Worm (Caenorhabditis elegans): Measurements from ENCODE around the gene B0024.15.
A peak's percentile ranks its signal among the peaks of the same experiment; 100 is the strongest.

The B0024.15 gene

DNA sequence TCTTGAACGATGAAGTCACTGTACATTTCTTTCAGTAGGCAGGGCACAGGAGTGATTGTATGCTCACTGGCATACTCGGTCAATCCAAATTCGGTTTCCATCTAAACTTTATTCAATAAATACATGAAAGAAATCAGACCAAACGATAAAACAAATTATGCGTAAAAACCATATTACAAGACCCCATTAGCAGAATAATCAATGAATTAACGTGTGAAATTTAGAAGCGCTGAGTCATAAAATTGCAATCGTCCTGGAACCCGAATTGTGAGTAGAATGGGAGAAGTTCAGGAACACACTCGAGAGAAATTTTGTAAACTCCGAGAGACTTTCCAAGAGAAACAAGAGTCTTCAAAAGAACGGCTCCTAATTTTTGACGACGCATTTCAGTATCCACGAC, 29.6 kb downstream of the B0024.15 start, which contains the start of gene B0024.11:
Gene B0024.11, minus strand, starts transcription at position 101 of the 400 bp plus-strand sequence.
- no peak for TF ChIP-seq efl-1 (optimal IDR thresholded peaks at IDR 0.05)
- peak in 1 of 2 experiments; percentile 70 for TF ChIP-seq efl-1 (GFP tag; optimal IDR thresholded peaks at IDR 0.05 in 1 of 2)
- TF ChIP-seq fkh-8 (tag; optimal IDR thresholded peaks at IDR 0.05), result no peak

DNA sequence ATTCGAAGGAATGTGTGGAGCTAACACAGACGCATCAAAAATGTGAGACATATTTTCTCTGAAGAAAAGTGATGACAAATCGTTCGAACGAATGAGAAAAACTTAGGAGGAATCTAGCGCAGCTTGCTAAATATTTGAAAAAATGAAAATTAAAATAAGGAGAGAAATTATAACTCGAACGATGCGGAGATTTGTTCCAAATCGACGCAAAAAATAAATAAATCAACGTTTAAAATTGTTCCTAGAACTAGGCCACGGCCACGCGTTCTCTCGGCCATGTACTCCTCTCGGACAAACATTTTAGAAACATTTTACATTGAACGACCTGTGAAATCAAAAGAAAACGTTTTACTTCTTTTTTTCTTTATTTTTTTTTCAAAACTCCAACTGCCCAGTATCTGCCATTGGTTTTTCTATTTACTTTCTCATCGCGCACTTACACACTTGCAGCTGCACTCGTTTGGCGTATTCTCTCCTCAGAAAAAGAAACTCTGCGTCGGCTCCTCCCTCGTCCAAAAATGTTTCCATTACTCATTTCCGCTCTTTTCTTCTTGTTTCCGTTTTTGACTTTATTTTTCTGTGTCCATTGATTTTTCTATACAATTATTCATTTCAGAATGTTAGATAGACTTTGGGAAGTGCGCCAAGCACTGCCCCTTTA, 30.4 kb downstream of the B0024.15 start, which contains the start of the genes gna-1 and B0024.13:
Gene gna-1, minus strand, starts transcription at position 51 of the 661 bp plus-strand sequence.
Gene B0024.13, plus strand, starts transcription at position 611 of the 661 bp plus-strand sequence.
- no peak for TF ChIP-seq vab-15 (tag; optimal IDR thresholded peaks at IDR 0.05)
- TF ChIP-seq mef-2 (tag; optimal IDR thresholded peaks at IDR 0.05), result no peak
- TF ChIP-seq elt-3 (tag; optimal IDR thresholded peaks at IDR 0.05), result no peak
- peak; percentile 5 for TF ChIP-seq snpc-4 (tag; optimal IDR thresholded peaks at IDR 0.05)
- TF ChIP-seq nhr-71 (tag; optimal IDR thresholded peaks at IDR 0.05), result peak; percentile 85
- peak; percentile 50 to 59 for TF ChIP-seq lin-35 (GFP tag; optimal IDR thresholded peaks at IDR 0.05)
- no peak for TF ChIP-seq nhr-237 (tag; optimal IDR thresholded peaks at IDR 0.05)
- TF ChIP-seq C04F5.9 (tag; optimal IDR thresholded peaks at IDR 0.05), result peak; percentile 64
- TF ChIP-seq nhr-20 (tag; optimal IDR thresholded peaks at IDR 0.05), result peak; percentile 81
- peak; percentile 37 to 62 (median 58) for TF ChIP-seq dpl-1 (GFP tag; optimal IDR thresholded peaks at IDR 0.05)
- TF ChIP-seq zag-1 (tag; optimal IDR thresholded peaks at IDR 0.05), result no peak
- TF ChIP-seq lin-14 (GFP tag; optimal IDR thresholded peaks at IDR 0.05), result peak; percentile 84
- TF ChIP-seq aha-1 (tag; optimal IDR thresholded peaks at IDR 0.05), result no peak
- TF ChIP-seq rnt-1 (tag; optimal IDR thresholded peaks at IDR 0.05), result peak; percentile 97
- TF ChIP-seq xbp-1 (tag; optimal IDR thresholded peaks at IDR 0.05), result peak; percentile 78
- TF ChIP-seq nhr-77 (tag; optimal IDR thresholded peaks at IDR 0.05), result peak; percentile 35
- no peak for TF ChIP-seq lin-13 (GFP tag; optimal IDR thresholded peaks at IDR 0.05)
- no peak for TF ChIP-seq egl-27 (tag; optimal IDR thresholded peaks at IDR 0.05)
- TF ChIP-seq mep-1 (tag; optimal IDR thresholded peaks at IDR 0.05), result peak; percentile 72
- peak; percentile 77 for TF ChIP-seq snu-23 (GFP tag; optimal IDR thresholded peaks at IDR 0.05)
- TF ChIP-seq fkh-8 (tag; optimal IDR thresholded peaks at IDR 0.05), result peak; percentile 69
- peak; percentile 87 for TF ChIP-seq tbx-2 (tag; optimal IDR thresholded peaks at IDR 0.05)
- peak; percentile 77 for TF ChIP-seq sox-4 (tag; optimal IDR thresholded peaks at IDR 0.05)
- TF ChIP-seq ceh-90 (tag; optimal IDR thresholded peaks at IDR 0.05), result peak; percentile 86
- peak; percentile 12 for TF ChIP-seq Y116A8C.19 (tag; optimal IDR thresholded peaks at IDR 0.05; ENCODE audit: borderline replicate concordance)
- no peak for TF ChIP-seq alr-1 (tag; optimal IDR thresholded peaks at IDR 0.05; ENCODE audit: borderline replicate concordance)
- peak; percentile 57 for TF ChIP-seq isw-1 (GFP tag; IDR thresholded peaks at IDR 0.05)
- peak; percentile 44 for TF ChIP-seq skn-1 (tag; optimal IDR thresholded peaks at IDR 0.05)
- TF ChIP-seq efl-3 (GFP tag; optimal IDR thresholded peaks at IDR 0.05), result no peak
- TF ChIP-seq ztf-4 (tag; optimal IDR thresholded peaks at IDR 0.05), result no peak
- peak; percentile 87 for TF ChIP-seq nhr-85 (tag)
- TF ChIP-seq swsn-7 (tag; optimal IDR thresholded peaks at IDR 0.05), result peak; percentile 79
- TF ChIP-seq F16B12.6 (tag; optimal IDR thresholded peaks at IDR 0.05), result no peak
- no peak for TF ChIP-seq fkh-10 (GFP tag; optimal IDR thresholded peaks at IDR 0.05)
- peak; percentile 81 for TF ChIP-seq irx-1 (tag; optimal IDR thresholded peaks at IDR 0.05)
- no peak for TF ChIP-seq nhr-11 (tag; optimal IDR thresholded peaks at IDR 0.05)
- TF ChIP-seq unc-86 (tag; optimal IDR thresholded peaks at IDR 0.05), result peak; percentile 45
- TF ChIP-seq nhr-76 (tag; optimal IDR thresholded peaks at IDR 0.05), result no peak
- TF ChIP-seq pag-3 (tag; optimal IDR thresholded peaks at IDR 0.05; ENCODE audit: borderline replicate concordance, insufficient read depth), result no peak
- TF ChIP-seq lir-3 (tag; optimal IDR thresholded peaks at IDR 0.05; ENCODE audit: poor library complexity), result peak; percentile 92
- no peak for TF ChIP-seq hlh-17 (GFP tag; optimal IDR thresholded peaks at IDR 0.05; ENCODE audit: borderline replicate concordance)
- no peak for TF ChIP-seq grh-1 (GFP tag; IDR thresholded peaks at IDR 0.05)
- TF ChIP-seq mdl-1 (tag; optimal IDR thresholded peaks at IDR 0.05), result no peak
- peak; percentile 87 for TF ChIP-seq fkh-4 (tag; optimal IDR thresholded peaks at IDR 0.05; ENCODE audit: borderline replicate concordance)
- TF ChIP-seq nhr-90 (tag; optimal IDR thresholded peaks at IDR 0.05; ENCODE audit: poor library complexity), result peak; percentile 83
- no peak for TF ChIP-seq unc-30 (tag; optimal IDR thresholded peaks at IDR 0.05)
- peak; percentile 33 for TF ChIP-seq C16A3.4 (tag; optimal IDR thresholded peaks at IDR 0.05)
- no peak for TF ChIP-seq aly-2 (tag; optimal IDR thresholded peaks at IDR 0.05)
